Fruit fly (Drosophila melanogaster): ENCODE measurements around the gene CG5391.

Gene CG5391

DNA sequence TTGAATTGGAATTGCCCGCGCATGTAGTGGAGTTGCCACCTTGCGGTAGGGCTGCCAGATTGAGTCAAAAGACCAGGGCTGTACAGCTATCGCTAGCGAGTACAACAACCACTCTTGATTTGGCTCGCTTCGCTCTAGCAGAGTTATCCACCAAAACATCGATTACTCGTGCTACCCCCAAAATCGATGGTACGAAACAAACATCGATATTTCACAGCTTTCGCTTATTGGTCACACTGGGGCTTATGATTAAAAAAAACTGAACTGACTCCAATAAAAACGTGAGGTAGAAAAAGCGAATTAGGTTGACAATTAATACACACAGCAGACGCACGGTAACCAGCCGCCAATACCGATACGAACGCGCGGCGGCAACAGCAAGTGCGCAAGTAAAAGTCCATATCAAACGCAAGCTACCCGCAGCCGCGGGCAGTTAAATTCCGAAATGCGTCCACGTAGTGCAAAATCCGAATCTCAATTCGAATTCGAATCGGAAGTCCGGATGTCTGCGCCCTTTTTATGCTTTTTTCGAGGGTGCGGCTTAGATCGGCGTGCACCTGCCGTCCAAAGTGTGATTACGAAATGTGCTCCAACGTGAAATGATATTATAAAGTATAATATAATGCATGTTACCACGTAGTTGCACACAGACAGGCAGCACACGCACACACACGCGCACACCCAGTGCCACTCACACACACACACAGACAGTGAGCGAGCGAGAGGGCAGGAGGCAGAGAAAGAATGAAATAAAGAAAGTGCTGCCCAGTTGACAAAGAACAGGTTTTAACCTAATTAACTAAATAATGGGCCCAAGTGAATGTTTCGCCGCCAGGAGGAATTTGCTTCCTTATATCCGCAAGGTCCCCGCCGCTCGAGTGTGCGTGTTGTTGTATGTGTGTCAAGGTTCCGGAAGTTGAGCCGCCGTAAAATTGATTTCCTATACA lies 22.8 kb upstream of the CG5391 start, which contains the start of gene Sar1 (continued):
- TF ChIP-seq Trl (optimal IDR thresholded peaks at IDR 0.05) (no peak), Trl (GFP tag; optimal IDR thresholded peaks at IDR 0.05) (peak; percentile 4), Bteb2 (GFP tag; optimal IDR thresholded peaks at IDR 0.05) (peak; percentile 23), YL-1 (GFP tag; optimal IDR thresholded peaks at IDR 0.05) (peak; percentile 80), Adf1 (GFP tag; IDR thresholded peaks at IDR 0.05) (no peak; the same call in 1 of the 2 replicates), fd64A (GFP tag; optimal IDR thresholded peaks at IDR 0.05) (no peak), CG11247 (GFP tag; IDR thresholded peaks at IDR 0.05) (no peak), Mad (GFP tag; optimal IDR thresholded peaks at IDR 0.05) (peak; percentile 63), CG13424 (tag; optimal IDR thresholded peaks at IDR 0.05) (peak; percentile 25), CG8924 (tag; optimal IDR thresholded peaks at IDR 0.05) (peak; percentile 22), CG18476 (GFP tag; optimal IDR thresholded peaks at IDR 0.05) (no peak), dmrt99B (tag; optimal IDR thresholded peaks at IDR 0.05) (no peak), CG7556 (GFP tag; optimal IDR thresholded peaks at IDR 0.05) (no peak), aop (GFP tag; IDR thresholded peaks at IDR 0.05) (peak; percentile 71), CG34376 (GFP tag; optimal IDR thresholded peaks at IDR 0.05) (peak; percentile 20), tio (GFP tag; optimal IDR thresholded peaks at IDR 0.05) (no peak), da (GFP tag; optimal IDR thresholded peaks at IDR 0.05) (no peak), Poxn (GFP tag; IDR thresholded peaks at IDR 0.05) (no peak), ind (GFP tag; optimal IDR thresholded peaks at IDR 0.05) (no peak), CG9215 (GFP tag; IDR thresholded peaks at IDR 0.05) (no peak), CG3726 (GFP tag; IDR thresholded peaks at IDR 0.05) (no peak), CG10209 (GFP tag; optimal IDR thresholded peaks at IDR 0.05) (no peak), CG15073 (GFP tag; optimal IDR thresholded peaks at IDR 0.05) (no peak), CG4424 (GFP tag; optimal IDR thresholded peaks at IDR 0.05) (no peak), vvl (GFP tag; IDR thresholded peaks at IDR 0.05) (peak; percentile 72), ac (GFP tag; optimal IDR thresholded peaks at IDR 0.05) (no peak), insv (GFP tag; optimal IDR thresholded peaks at IDR 0.05) (peak in 1 of 2 experiments; percentile 85), seq (GFP tag; IDR thresholded peaks at IDR 0.05) (no peak; the same call in 1 of the 2 replicates), zfh2 (GFP tag; optimal IDR thresholded peaks at IDR 0.05) (peak; percentile 42), CG10959 (GFP tag; IDR thresholded peaks at IDR 0.05) (no peak), az2 (GFP tag; optimal IDR thresholded peaks at IDR 0.05) (no peak), CG13775 (GFP tag; optimal IDR thresholded peaks at IDR 0.05) (no peak), bsh (GFP tag; optimal IDR thresholded peaks at IDR 0.05) (no peak), Xrp1 (GFP tag; IDR thresholded peaks at IDR 0.05) (no peak), Dref (GFP tag; IDR thresholded peaks at IDR 0.05) (peak; percentile 98), Taf1 (GFP tag; IDR thresholded peaks at IDR 0.05) (no peak), CG7745 (tag; optimal IDR thresholded peaks at IDR 0.05) (no peak), CG16813 (GFP tag; IDR thresholded peaks at IDR 0.05; ENCODE audit: partially characterized antibody) (peak; percentile 93), Side (GFP tag; optimal IDR thresholded peaks at IDR 0.05) (no peak), D19A (tag; optimal IDR thresholded peaks at IDR 0.05) (no peak), B-H2 (GFP tag; optimal IDR thresholded peaks at IDR 0.05) (peak; percentile 58), CG13287 (GFP tag; IDR thresholded peaks at IDR 0.05; ENCODE audit: partially characterized antibody) (peak; percentile 98), CG17612 (GFP tag; IDR thresholded peaks at IDR 0.05) (no peak), usp (GFP tag; optimal IDR thresholded peaks at IDR 0.05) (no peak), sqz (GFP tag; optimal IDR thresholded peaks at IDR 0.05) (peak; percentile 91), al (GFP tag; IDR thresholded peaks at IDR 0.05) (0 out of 2 replicates have a peak, but pooled peaks have one; percentile 22), CG4730 (GFP tag; IDR thresholded peaks at IDR 0.05) (no peak), her (GFP tag; optimal IDR thresholded peaks at IDR 0.05) (no peak), Dip2 (GFP tag; IDR thresholded peaks at IDR 0.05) (no peak), corto (GFP tag; optimal IDR thresholded peaks at IDR 0.05) (no peak)

All from whole organism, embryonic.